Worm (Caenorhabditis elegans) whole organism, young adult: ENCODE measurements around the gene plk-3.

Source experiments
- B0035.1 ChIP-seq: sonication (generic microtip); optimal IDR thresholded peaks from 2 replicates; lab custom pipeline; 2016; ENCODE audit warnings: missing genetic modification characterization, mild to moderate bottlenecking, missing compliant biosample characterization, missing genotype, missing genetic modification reagents
- B0261.1 ChIP-seq: sonication (generic microtip); optimal IDR thresholded peaks from 2 replicates; lab custom pipeline; 2016; ENCODE audit warnings: mild to moderate bottlenecking, missing genetic modification characterization, moderate library complexity, missing compliant biosample characterization
- F52B5.7 ChIP-seq: sonication (generic microtip); optimal IDR thresholded peaks from 2 replicates; lab custom pipeline; 2016; ENCODE audit warnings: mild to moderate bottlenecking, missing genetic modification characterization, missing compliant biosample characterization
- F57A8.1 ChIP-seq: fragments of 200-800 bp; sonication (Bioruptor generic); optimal IDR thresholded peaks from 2 replicates; lab custom pipeline; 2018; ENCODE audit warnings: mild to moderate bottlenecking, missing genetic modification characterization, moderate library complexity, missing compliant biosample characterization
- K11D2.4 ChIP-seq: fragments of 200-800 bp; sonication (Bioruptor generic); IDR thresholded peaks from 2 replicates; pipeline ENCODE4 v1.3.6; 2022; ENCODE audit warnings: missing genetic modification reagents, missing genetic modification characterization, missing compliant biosample characterization
- T07F8.4 ChIP-seq: sonication (generic microtip); optimal IDR thresholded peaks from 2 replicates; lab custom pipeline; 2016; ENCODE audit warnings: mild to moderate bottlenecking, missing genetic modification characterization, moderate library complexity, missing compliant biosample characterization
- Y67H2A.10 ChIP-seq: fragments of 200-800 bp; sonication (Bioruptor generic); conservative IDR thresholded peaks from 2 replicates; pipeline ENCODE4 v1.3.6; 2022; ENCODE audit warnings: missing genetic modification reagents, missing genetic modification characterization, missing compliant biosample characterization
- aptf-2 ChIP-seq: fragments of 200-800 bp; sonication (Bioruptor generic); conservative IDR thresholded peaks from 2 replicates; pipeline ENCODE4 v1.3.6; 2022; ENCODE audit warnings: missing genetic modification reagents, missing genetic modification characterization, missing compliant biosample characterization
- attf-3 ChIP-seq: fragments of 200-800 bp; sonication (Bioruptor generic); conservative IDR thresholded peaks from 2 replicates; pipeline ENCODE4 v1.3.6; 2022; ENCODE audit warnings: missing genetic modification reagents, missing genetic modification characterization, missing compliant biosample characterization
- cebp-1 ChIP-seq, 2 experiments: fragments of 200-800 bp in 1 of 2; sonication (Bioruptor generic) in 1 of 2; sonication (generic microtip) in 1 of 2; IDR thresholded peaks in 1 of 2; optimal IDR thresholded peaks in 1 of 2; 2 replicates each; pipeline versions ENCODE4 v1.3.6 to Lab custom; 2017 to 2022; ENCODE audit warnings: missing compliant biosample characterization in 2 of 2, missing genetic modification characterization in 2 of 2, mild to moderate bottlenecking in 1 of 2, missing genetic modification reagents in 1 of 2, moderate library complexity in 1 of 2
- cebp-2 ChIP-seq: fragments of 200-800 bp; sonication (Bioruptor generic); IDR thresholded peaks from 2 replicates; pipeline ENCODE4 v1.3.6; 2022; ENCODE audit warnings: missing genetic modification characterization, missing compliant biosample characterization
- ceh-58 ChIP-seq: fragments of 200-800 bp; sonication (Bioruptor generic); IDR thresholded peaks from 2 replicates; pipeline ENCODE4 v1.3.6; 2022; ENCODE audit warnings: missing genetic modification characterization, missing compliant biosample characterization
- ceh-91 ChIP-seq: fragments of 200-800 bp; sonication (Bioruptor generic); IDR thresholded peaks from 2 replicates; pipeline ENCODE4 v1.3.6; 2022; ENCODE audit warnings: missing genetic modification reagents, missing genetic modification characterization, missing compliant biosample characterization
- egl-18 ChIP-seq: fragments of 200-800 bp; sonication (Bioruptor generic); IDR thresholded peaks from 2 replicates; pipeline ENCODE4 v1.3.6; 2022; ENCODE audit warnings: missing genetic modification reagents, missing genetic modification characterization, missing compliant biosample characterization
- egl-44 ChIP-seq: fragments of 200-800 bp; sonication (Bioruptor generic); IDR thresholded peaks from 2 replicates; pipeline ENCODE4 v1.3.6; 2022; ENCODE audit warnings: missing genetic modification reagents, missing genetic modification characterization, missing compliant biosample characterization
- fkh-3 ChIP-seq: sonication (generic microtip); optimal IDR thresholded peaks from 2 replicates; lab custom pipeline; 2016; ENCODE audit warnings: mild to moderate bottlenecking, missing genetic modification characterization, missing compliant biosample characterization
- hlh-12 ChIP-seq: sonication (generic microtip); optimal IDR thresholded peaks from 2 replicates; lab custom pipeline; 2016; ENCODE audit warnings: missing genetic modification characterization, missing compliant biosample characterization
- hmg-1.2 ChIP-seq: fragments of 200-800 bp; sonication (Bioruptor generic); IDR thresholded peaks from 2 replicates; pipeline ENCODE4 v1.3.6; 2022; ENCODE audit warnings: missing genetic modification reagents, missing genetic modification characterization, missing compliant biosample characterization
- lag-1 ChIP-seq: fragments of 200-800 bp; sonication (Bioruptor generic); IDR thresholded peaks from 2 replicates; pipeline ENCODE4 v1.3.6; 2022; ENCODE audit warnings: missing genetic modification reagents, missing genetic modification characterization, missing compliant biosample characterization
- let-526 ChIP-seq: fragments of 200-800 bp; sonication (Bioruptor generic); IDR thresholded peaks from 2 replicates; pipeline ENCODE4 v1.3.6; 2022; ENCODE audit warnings: missing genetic modification reagents, missing genetic modification characterization, missing compliant biosample characterization
- lin-35 ChIP-seq, 3 experiments: fragments of 150-350 bp in 2 of 3; sonication (generic microtip) in 1 of 3; optimal IDR thresholded peaks; 2 replicates each; lab custom pipeline; 2014 to 2018; ENCODE audit warnings: missing biosample characterization in 3 of 3, missing genetic modification characterization in 3 of 3, missing genetic modification reagents in 3 of 3
- lin-54 ChIP-seq: fragments of 200-800 bp; sonication (Bioruptor generic); optimal IDR thresholded peaks from 2 replicates; lab custom pipeline; 2018; ENCODE audit warnings: mild to moderate bottlenecking, missing genetic modification characterization, missing compliant biosample characterization
- lsl-1 ChIP-seq: fragments of 200-800 bp; sonication (Bioruptor generic); optimal IDR thresholded peaks from 2 replicates; lab custom pipeline; 2018; ENCODE audit warnings: mild to moderate bottlenecking, missing genetic modification characterization, moderate library complexity, missing compliant biosample characterization
- madf-10 ChIP-seq: sonication (generic microtip); optimal IDR thresholded peaks from 2 replicates; lab custom pipeline; 2016; ENCODE audit warnings: mild to moderate bottlenecking, missing genetic modification characterization, missing compliant biosample characterization
- madf-6 ChIP-seq: fragments of 200-800 bp; sonication (Bioruptor generic); IDR thresholded peaks from 2 replicates; pipeline ENCODE4 v1.3.6; 2022; ENCODE audit warnings: missing genetic modification reagents, missing genetic modification characterization, missing compliant biosample characterization
- nfya-1 ChIP-seq: sonication (generic microtip); optimal IDR thresholded peaks from 2 replicates; lab custom pipeline; 2017; ENCODE audit warnings: antibody characterized with exemption, missing compliant biosample characterization, missing genetic modification characterization, borderline replicate concordance; ENCODE audit not compliant: insufficient read depth
- nfya-2 ChIP-seq: fragments of 200-800 bp; sonication (Bioruptor generic); IDR thresholded peaks from 2 replicates; pipeline ENCODE4 v1.3.6; 2022; ENCODE audit warnings: missing genetic modification reagents, missing genetic modification characterization, missing compliant biosample characterization
- nhr-120 ChIP-seq: fragments of 200-800 bp; sonication (Bioruptor generic); IDR thresholded peaks from 2 replicates; pipeline ENCODE4 v1.3.6; 2022; ENCODE audit warnings: missing genetic modification characterization, missing compliant biosample characterization
- nhr-80 ChIP-seq: sonication (generic microtip); optimal IDR thresholded peaks from 2 replicates; lab custom pipeline; 2016; ENCODE audit warnings: missing genetic modification characterization, missing compliant biosample characterization
- sdz-38 ChIP-seq: sonication (generic microtip); optimal IDR thresholded peaks from 2 replicates; lab custom pipeline; 2016; ENCODE audit warnings: missing genotype, missing genetic modification characterization, missing compliant biosample characterization
- sea-2 ChIP-seq: fragments of 200-800 bp; sonication (Bioruptor generic); IDR thresholded peaks from 2 replicates; pipeline ENCODE4 v1.3.6; 2022; ENCODE audit warnings: missing genetic modification characterization, missing compliant biosample characterization
- tbp1 ChIP-seq: fragments of 200-800 bp; sonication (Bioruptor generic); optimal IDR thresholded peaks from 2 replicates; lab custom pipeline; 2018; ENCODE audit warnings: mild to moderate bottlenecking, missing genetic modification characterization, missing compliant biosample characterization
- unc-130 ChIP-seq: sonication (generic microtip); optimal IDR thresholded peaks from 2 replicates; lab custom pipeline; 2016; ENCODE audit warnings: missing genetic modification reagents, missing genetic modification characterization, missing compliant biosample characterization
- unc-62 ChIP-seq: fragments of 150-350 bp; optimal IDR thresholded peaks from 2 replicates; lab custom pipeline; 2014; ENCODE audit warnings: missing biosample characterization, missing genetic modification reagents, missing genetic modification characterization
- zim-3 ChIP-seq: sonication (generic microtip); optimal IDR thresholded peaks from 2 replicates; lab custom pipeline; 2017; ENCODE audit warnings: mild to moderate bottlenecking, missing genetic modification characterization, moderate library complexity, missing compliant biosample characterization
- ztf-18 ChIP-seq: sonication (generic microtip); optimal IDR thresholded peaks from 2 replicates; lab custom pipeline; 2016; ENCODE audit warnings: missing genotype, mild to moderate bottlenecking, missing genetic modification characterization, missing compliant biosample characterization
- ztf-22 ChIP-seq: fragments of 200-800 bp; sonication (Bioruptor generic); optimal IDR thresholded peaks from 2 replicates; lab custom pipeline; 2018; ENCODE audit warnings: mild to moderate bottlenecking, missing genetic modification characterization, moderate library complexity, missing compliant biosample characterization

plk-3 gene

ce11 chrIV:7477697-7478096 lies 4.7 kb upstream of the plk-3 start (continued):
- TF ChIP-seq cebp-1 (GFP tag; IDR thresholded peaks at IDR 0.05; lab: Robert Waterston, UW) (no peak), cebp-1 (tag; optimal IDR thresholded peaks at IDR 0.05; lab: Kevin White, UChicago) (no peak), unc-62 (GFP tag; lab: Kevin White, UChicago) (no peak), lsl-1 (GFP tag; lab: Kevin White, UChicago) (peak; percentile 98), B0261.1 (tag; lab: Kevin White, UChicago) (no peak), let-526 (GFP tag; lab: Robert Waterston, UW) (no peak), lin-54 (GFP tag; lab: Kevin White, UChicago) (peak; percentile 85)

ce11 chrIV:7477197-7477596 lies 4.2 kb upstream of the plk-3 start, which contains the start of gene pycr-4:
TSS of gene pycr-4 (minus strand) at chrIV:7477297.
- TF ChIP-seq B0261.1 (tag; lab: Kevin White, UChicago) (no peak), cebp-2 (no peak), unc-62 (GFP tag; lab: Kevin White, UChicago) (no peak), hmg-1.2 (GFP tag; lab: Robert Waterston, UW) (peak; percentile 36; the same call in 1 of the 2 replicates), lin-35 (GFP tag; optimal IDR thresholded peaks at IDR 0.05; lab: Kevin White, UChicago) (no peak)

ce11 chrIV:7474826-7475225 lies 1.8 kb upstream of the plk-3 start, which contains the start of gene slc-25A18.2:
TSS of gene slc-25A18.2 (plus strand) at chrIV:7475041.
- TF ChIP-seq nfya-1 (tag; lab: Kevin White, UChicago) (no peak), sdz-38 (tag; lab: Kevin White, UChicago) (no peak)

DNA sequence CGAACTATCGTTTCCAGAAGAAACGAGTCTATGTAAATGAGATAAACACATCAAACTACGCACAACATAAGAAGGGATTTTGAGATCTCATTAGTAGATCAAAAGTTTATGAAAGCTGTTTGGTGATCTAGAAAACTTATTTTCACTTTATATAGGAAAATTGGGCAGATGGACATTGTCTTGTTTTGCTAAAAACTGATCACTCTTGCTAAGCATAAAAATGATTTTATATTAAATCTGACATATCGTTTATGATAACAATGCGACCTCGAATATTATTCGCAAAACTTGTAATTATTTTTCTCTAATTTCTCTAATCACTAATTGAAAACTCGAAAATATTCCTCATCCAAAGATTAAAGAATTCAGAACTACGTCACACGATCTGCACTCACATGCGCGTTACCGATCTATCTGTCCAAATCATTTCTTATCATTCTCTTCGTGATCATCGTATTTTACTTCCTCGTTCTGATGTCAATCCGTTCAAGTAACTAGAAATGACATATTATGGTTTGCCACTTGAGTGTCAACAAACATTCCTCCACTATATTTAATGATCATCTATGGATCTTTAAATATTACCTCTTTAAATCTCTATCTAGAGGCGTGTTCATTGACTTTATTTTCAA lies 3.1 kb downstream of the plk-3 start, which contains the start of gene F55G1.7:
Gene F55G1.7, minus strand, starts transcription at position 51 of the 632 bp plus-strand sequence.
- no peak for TF ChIP-seq madf-6
- no peak for TF ChIP-seq Y67H2A.10
- TF ChIP-seq lag-1 = no peak
- TF ChIP-seq zim-3 = no peak
- TF ChIP-seq aptf-2 (GFP tag; lab: Robert Waterston, UW) = no peak
- no peak for TF ChIP-seq ztf-18 (tag; lab: Kevin White, UChicago)
- no peak for TF ChIP-seq tbp1 (GFP tag; lab: Kevin White, UChicago)
- no peak for TF ChIP-seq sea-2 (GFP tag; lab: Robert Waterston, UW)

DNA sequence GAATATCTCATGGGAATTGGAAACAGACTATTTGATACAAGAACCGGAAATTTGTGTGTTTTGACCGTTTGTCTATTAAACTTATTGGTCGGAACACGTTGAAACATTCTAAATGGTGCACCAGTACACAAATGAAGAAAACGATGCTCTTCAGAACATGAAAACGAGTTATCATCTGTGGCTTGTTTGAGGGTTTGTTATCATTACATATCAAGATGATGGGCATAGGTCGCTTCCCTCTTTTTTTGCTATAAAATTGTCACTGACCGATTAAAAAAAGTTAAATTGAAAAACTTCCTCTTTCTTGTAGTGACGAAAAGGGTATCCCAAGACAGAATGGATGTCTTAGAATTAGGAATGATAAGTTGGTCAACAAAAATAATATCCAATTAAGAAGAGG lies 4.4 kb downstream of the plk-3 start:
- no peak for TF ChIP-seq T07F8.4 (tag; lab: Kevin White, UChicago)
- TF ChIP-seq nhr-80 (tag; lab: Kevin White, UChicago) = peak; percentile 62

DNA sequence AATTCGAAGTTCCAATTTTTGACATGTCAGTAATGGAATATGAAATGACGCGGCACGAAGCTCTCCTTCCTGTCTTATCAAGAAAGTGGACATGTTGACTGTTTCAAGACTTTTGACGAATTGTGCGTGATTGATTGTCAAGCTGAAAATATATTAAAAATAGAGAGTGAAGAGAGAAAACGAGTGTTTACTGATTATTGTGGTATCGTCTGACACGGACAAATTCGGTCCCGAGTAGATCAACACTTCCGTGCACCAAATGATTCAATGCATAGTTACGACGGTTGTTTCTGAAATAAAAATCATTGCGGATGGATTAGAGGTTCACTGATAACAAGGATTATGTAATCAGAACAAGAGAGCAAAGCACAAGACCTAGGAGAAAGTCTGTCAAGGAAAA lies 5.8 kb downstream of the plk-3 start:
- TF ChIP-seq zim-3 (no peak), nhr-80 (tag; lab: Kevin White, UChicago) (peak; percentile 55)
- TF ChIP-seq, all 124 proteins: peak for 1

DNA sequence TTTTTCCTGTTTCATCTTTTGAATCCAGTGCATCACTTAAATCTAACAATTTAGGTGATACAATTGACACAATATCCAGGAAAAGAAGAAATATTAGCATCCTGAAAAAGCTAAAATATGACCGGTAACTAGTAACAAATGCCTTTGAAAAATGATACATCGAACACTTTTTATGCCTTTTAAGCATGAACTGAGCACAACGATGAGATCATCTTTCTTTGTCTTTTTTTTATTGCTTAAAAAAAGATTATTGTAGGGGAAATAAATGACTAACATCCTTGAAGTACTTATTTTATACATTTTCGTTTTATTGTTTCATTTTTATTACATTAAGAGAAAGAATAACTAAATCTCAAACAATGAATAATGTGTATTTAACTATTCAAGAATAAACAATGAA lies 7.2 kb downstream of the plk-3 start, which contains the start of gene F13B6.3:
Gene F13B6.3, minus strand, starts transcription at position 101 of the 400 bp plus-strand sequence.
- no peak for TF ChIP-seq madf-10 (tag; lab: Kevin White, UChicago)
- no peak for TF ChIP-seq K11D2.4
- no peak for TF ChIP-seq nfya-1 (tag; lab: Kevin White, UChicago)
- TF ChIP-seq ztf-22 = no peak
- TF ChIP-seq egl-44 = no peak
- no peak for TF ChIP-seq ceh-91
- no peak for TF ChIP-seq hlh-12 (tag; lab: Kevin White, UChicago)
- TF ChIP-seq attf-3 (GFP tag; lab: Robert Waterston, UW) = no peak
- no peak for TF ChIP-seq nfya-2
- no peak for TF ChIP-seq fkh-3 (tag; lab: Kevin White, UChicago)
- no peak for TF ChIP-seq F52B5.7
- no peak for TF ChIP-seq B0035.1 (tag; lab: Kevin White, UChicago)
- no peak for TF ChIP-seq nhr-120 (GFP tag; lab: Robert Waterston, UW)
- no peak for TF ChIP-seq unc-130 (GFP tag; lab: Kevin White, UChicago)
- no peak for TF ChIP-seq egl-18 (GFP tag; lab: Robert Waterston, UW)
- TF ChIP-seq ceh-58 (GFP tag; lab: Robert Waterston, UW) = no peak
- TF ChIP-seq F57A8.1 = no peak
- no peak for TF ChIP-seq sdz-38 (tag; lab: Kevin White, UChicago)
